Fruit fly (Drosophila melanogaster): ENCODE data around the gene Dhfr.

dm6 chr3R:16502595-16503305 is 21.8 kb downstream of the Dhfr start, which contains the start of gene CG42342:
- TF ChIP-seq CG8281 (tag; optimal IDR thresholded peaks at IDR 0.05) = no peak
- TF ChIP-seq cwo (GFP tag; optimal IDR thresholded peaks at IDR 0.05) = no peak
- TF ChIP-seq Xbp1 (GFP tag; optimal IDR thresholded peaks at IDR 0.05) = no peak
- TF ChIP-seq Lhr (GFP tag; optimal IDR thresholded peaks at IDR 0.05) = no peak
- TF ChIP-seq tll (GFP tag; optimal IDR thresholded peaks at IDR 0.05) = no peak
- no peak for TF ChIP-seq CG33213 (GFP tag; optimal IDR thresholded peaks at IDR 0.05)
- TF ChIP-seq h (optimal IDR thresholded peaks at IDR 0.05) = no peak
- no peak for TF ChIP-seq repo (GFP tag; optimal IDR thresholded peaks at IDR 0.05)
- TF ChIP-seq CG6272 (GFP tag; IDR thresholded peaks at IDR 0.05) = no peak
- no peak for TF ChIP-seq Mes4 (GFP tag; optimal IDR thresholded peaks at IDR 0.05)
